Fruit fly (Drosophila melanogaster): ENCODE measurements around the gene mtrm.

dm6 chr3L:8457866-8458766, 45.3 kb downstream of the mtrm start:
- peak; percentile 70 for TF ChIP-seq CG6854 (GFP tag; optimal IDR thresholded peaks at IDR 0.05)
- peak; percentile 83 for TF ChIP-seq CG9139 (GFP tag; optimal IDR thresholded peaks at IDR 0.05)
- peak; percentile 85 for TF ChIP-seq CG11902 (GFP tag; optimal IDR thresholded peaks at IDR 0.05)
- TF ChIP-seq fd59A (GFP tag; optimal IDR thresholded peaks at IDR 0.05): peak; percentile 89
- TF ChIP-seq CG34406 (GFP tag; optimal IDR thresholded peaks at IDR 0.05): peak; percentile 91
- TF ChIP-seq CG3032 (tag; optimal IDR thresholded peaks at IDR 0.05): peak; percentile 95
